Fruit fly (Drosophila melanogaster): ENCODE measurements around the gene CG13893.

The CG13893 gene

DNA sequence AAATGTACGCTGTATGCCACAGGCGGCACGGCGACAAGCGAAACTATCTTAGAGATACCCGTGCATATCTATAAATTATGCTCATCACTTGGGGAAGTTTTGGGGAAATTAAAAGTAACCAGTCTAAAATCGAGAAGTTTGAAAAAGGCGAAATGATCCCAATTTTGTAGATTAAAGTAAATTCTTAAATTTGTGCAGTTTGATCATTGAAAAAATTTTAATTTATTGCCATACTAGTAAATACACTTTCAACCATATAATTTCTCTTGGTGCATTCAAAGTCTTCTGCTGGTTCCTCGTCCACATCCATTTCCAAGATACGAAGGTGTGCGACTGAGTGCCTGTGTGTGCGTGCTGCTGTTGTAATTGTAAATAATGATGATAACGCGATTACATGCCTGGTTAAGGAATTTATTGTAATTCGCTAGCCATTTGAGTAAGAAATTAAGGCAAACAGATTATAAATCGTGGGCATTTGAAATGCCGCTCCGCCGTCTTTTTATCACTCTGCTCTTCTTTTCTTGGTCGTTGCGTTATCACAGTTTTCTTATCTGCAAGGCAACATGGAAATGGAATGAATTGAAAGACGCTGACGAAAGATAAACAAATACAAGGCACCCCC, 11.7 kb upstream of the CG13893 start:
- TF ChIP-seq CG4496 (GFP tag; IDR thresholded peaks at IDR 0.05) = peak; percentile 85
- peak; percentile 49 for TF ChIP-seq CG34367 (tag; optimal IDR thresholded peaks at IDR 0.05)
- TF ChIP-seq EcR (GFP tag; optimal IDR thresholded peaks at IDR 0.05) = no peak
- TF ChIP-seq Ets98B (GFP tag; IDR thresholded peaks at IDR 0.05) = peak; percentile 57
- TF ChIP-seq rn (GFP tag; IDR thresholded peaks at IDR 0.05) = 0 out of 2 replicates have a peak, but pooled peaks have one; percentile 23
- peak; percentile 67 for TF ChIP-seq CG9948 (tag; optimal IDR thresholded peaks at IDR 0.05)
- peak; percentile 80 for TF ChIP-seq CG32121 (GFP tag; IDR thresholded peaks at IDR 0.05)
- peak; percentile 55 for TF ChIP-seq CG15710 (tag; optimal IDR thresholded peaks at IDR 0.05)
- peak; percentile 30 for TF ChIP-seq D1 (tag; optimal IDR thresholded peaks at IDR 0.05)
- TF ChIP-seq CG17806 (tag; optimal IDR thresholded peaks at IDR 0.05) = peak; percentile 74
- TF ChIP-seq CG8301 (tag; optimal IDR thresholded peaks at IDR 0.05) = peak; percentile 83
- TF ChIP-seq CG13204 (GFP tag; optimal IDR thresholded peaks at IDR 0.05) = no peak
- no peak for TF ChIP-seq gl (tag; optimal IDR thresholded peaks at IDR 0.05)
- peak; percentile 44; the same call in 1 of the 3 replicates for TF ChIP-seq fd96Ca (GFP tag; IDR thresholded peaks at IDR 0.05)
- peak; percentile 59 for TF ChIP-seq CG8159 (tag; optimal IDR thresholded peaks at IDR 0.05)
- peak; percentile 89 for TF ChIP-seq CG14655 (GFP tag; optimal IDR thresholded peaks at IDR 0.05)
- TF ChIP-seq Snoo (tag; optimal IDR thresholded peaks at IDR 0.05) = no peak
- TF ChIP-seq CG12605 (GFP tag; IDR thresholded peaks at IDR 0.05) = peak; percentile 66
- TF ChIP-seq Pif1A (GFP tag; optimal IDR thresholded peaks at IDR 0.05) = peak; percentile 74
- no peak for TF ChIP-seq CG10348 (GFP tag; IDR thresholded peaks at IDR 0.05)
- peak; percentile 42 for TF ChIP-seq Pif1B (GFP tag; optimal IDR thresholded peaks at IDR 0.05)

DNA sequence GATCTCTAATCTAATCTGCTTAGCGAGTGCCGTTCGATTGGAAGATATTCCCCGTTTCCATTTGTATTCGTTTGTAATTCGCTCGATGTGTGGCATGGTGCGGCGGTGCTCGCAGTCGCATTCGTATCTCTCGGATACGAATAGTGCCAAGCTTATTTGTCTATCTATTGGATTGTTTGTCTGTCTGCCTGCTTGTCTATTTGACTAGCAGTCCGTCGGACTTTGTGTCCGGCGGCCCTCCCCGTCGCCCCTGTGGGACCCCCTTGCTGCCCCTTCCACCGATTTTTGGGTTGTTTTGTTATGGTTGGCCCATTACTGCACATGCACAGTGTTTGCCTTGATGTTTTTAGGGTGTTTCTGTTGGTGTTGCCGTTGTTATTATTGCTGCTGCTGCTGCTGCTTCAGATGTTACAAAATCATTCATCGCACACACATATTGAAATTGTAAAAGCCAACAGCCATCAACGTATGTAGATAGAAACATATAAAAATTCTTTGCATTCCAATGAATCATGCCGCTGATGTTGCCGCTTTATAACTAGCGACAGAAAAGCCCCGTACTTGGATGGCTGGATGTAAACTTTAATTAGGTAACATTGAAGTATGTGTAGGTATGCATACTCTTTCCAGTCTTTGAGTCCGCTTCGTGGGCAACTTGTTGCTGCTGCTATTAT, 11.1 kb upstream of the CG13893 start:
- TF ChIP-seq Pif1A (GFP tag; optimal IDR thresholded peaks at IDR 0.05) (no peak), Ets98B (GFP tag; IDR thresholded peaks at IDR 0.05) (peak; percentile 20), CG32121 (GFP tag; IDR thresholded peaks at IDR 0.05) (peak; percentile 60)

DNA sequence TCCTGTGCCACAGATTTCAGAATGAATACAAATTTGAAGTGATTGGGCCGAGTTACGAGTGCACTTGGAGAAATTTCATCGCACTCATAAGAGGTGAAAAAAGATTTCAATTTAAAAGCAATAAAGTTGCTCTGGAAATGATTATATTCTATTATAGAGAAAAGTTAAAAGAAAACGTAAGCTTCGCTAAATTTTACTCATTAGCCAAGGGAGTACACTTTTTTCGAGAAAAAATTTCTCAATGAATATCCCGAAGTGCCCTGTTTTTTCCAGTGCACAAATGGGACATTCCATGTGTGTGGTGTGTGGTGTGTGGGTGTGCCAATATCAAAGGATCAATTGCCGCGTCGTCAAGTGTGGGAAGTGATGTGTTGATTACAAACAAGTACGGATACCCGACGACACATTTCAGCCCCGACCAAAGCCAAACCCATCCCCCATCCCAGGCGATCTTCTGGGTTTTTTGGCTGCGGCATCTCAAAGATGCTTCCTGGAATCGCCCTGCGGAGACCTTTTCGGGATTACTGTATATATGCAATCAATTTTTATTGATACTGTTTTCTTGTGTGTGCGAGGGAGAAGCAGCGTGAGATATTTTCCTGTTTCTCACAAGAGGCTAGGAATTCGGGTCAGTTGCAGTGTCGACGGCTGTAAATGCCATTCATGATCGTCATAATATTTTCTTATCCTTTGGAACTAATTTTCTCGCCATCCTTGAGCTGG, 9.9 kb upstream of the CG13893 start:
- TF ChIP-seq CG17806 (tag; optimal IDR thresholded peaks at IDR 0.05) (peak; percentile 28), Pif1B (GFP tag; optimal IDR thresholded peaks at IDR 0.05) (no peak), Ets98B (GFP tag; IDR thresholded peaks at IDR 0.05) (no peak), Snoo (tag; optimal IDR thresholded peaks at IDR 0.05) (peak; percentile 21), D1 (tag; optimal IDR thresholded peaks at IDR 0.05) (no peak), rn (GFP tag; IDR thresholded peaks at IDR 0.05) (no peak), CG14655 (GFP tag; optimal IDR thresholded peaks at IDR 0.05) (peak; percentile 36), CG9948 (tag; optimal IDR thresholded peaks at IDR 0.05) (no peak), CG32121 (GFP tag; IDR thresholded peaks at IDR 0.05) (no peak), CG8301 (tag; optimal IDR thresholded peaks at IDR 0.05) (peak; percentile 17)

DNA sequence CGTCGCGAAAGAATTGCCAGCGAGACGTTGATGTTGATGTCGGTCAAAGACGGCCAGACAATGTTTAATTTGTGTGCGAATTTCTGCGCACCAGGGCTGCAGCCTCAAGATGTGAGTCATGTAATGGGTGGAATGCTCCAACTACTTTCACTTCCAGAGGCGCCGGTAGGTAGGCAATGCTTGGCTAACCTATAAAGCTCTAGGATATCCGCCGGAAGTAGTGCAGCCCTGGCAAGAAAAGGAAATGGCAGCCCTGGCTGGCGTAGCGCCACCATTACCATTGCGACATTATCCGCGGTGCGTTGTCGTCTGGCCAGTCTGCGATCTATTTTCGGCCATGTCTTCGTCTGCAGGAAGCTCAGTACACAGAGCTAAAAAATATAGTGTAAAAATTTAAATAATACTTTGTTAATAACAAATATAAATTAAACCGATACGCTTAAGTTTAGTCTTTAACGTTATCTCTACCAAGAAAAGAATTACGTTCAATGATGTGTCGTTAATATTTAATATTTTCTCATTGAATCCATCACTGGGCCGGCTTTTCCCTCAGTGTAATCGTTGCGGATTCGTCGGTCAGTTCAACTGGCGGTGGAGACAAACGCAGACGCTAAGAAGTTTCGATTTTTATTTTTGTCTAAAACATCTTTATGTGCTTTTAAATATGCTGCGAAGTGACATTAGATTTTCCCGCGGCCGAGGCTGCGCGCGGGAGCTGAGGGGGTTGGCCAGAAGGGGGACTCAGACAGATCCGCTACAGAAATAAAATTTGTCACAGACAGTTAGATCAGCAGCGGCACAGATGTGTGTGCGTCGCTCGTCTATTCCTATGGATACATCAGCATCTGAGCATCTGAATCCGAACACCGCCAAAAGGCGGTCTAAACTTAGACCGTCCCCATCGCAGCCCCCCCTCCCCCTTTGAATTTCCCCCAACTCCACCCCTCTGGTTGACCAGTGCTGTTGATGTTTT, 8.1 kb upstream of the CG13893 start:
- no peak for TF ChIP-seq EcR (GFP tag; optimal IDR thresholded peaks at IDR 0.05)
- TF ChIP-seq CG12605 (GFP tag; IDR thresholded peaks at IDR 0.05) = peak; percentile 81
- TF ChIP-seq CG8159 (tag; optimal IDR thresholded peaks at IDR 0.05) = peak; percentile 28
- TF ChIP-seq CG14655 (GFP tag; optimal IDR thresholded peaks at IDR 0.05) = peak; percentile 87
- TF ChIP-seq CG8301 (tag; optimal IDR thresholded peaks at IDR 0.05) = peak; percentile 84
- peak; percentile 68 for TF ChIP-seq CG10348 (GFP tag; IDR thresholded peaks at IDR 0.05)
- TF ChIP-seq CG34367 (tag; optimal IDR thresholded peaks at IDR 0.05) = peak; percentile 19
- no peak for TF ChIP-seq CG17806 (tag; optimal IDR thresholded peaks at IDR 0.05)
- TF ChIP-seq gl (tag; optimal IDR thresholded peaks at IDR 0.05) = peak; percentile 33
- TF ChIP-seq CG13204 (GFP tag; optimal IDR thresholded peaks at IDR 0.05) = peak; percentile 40
- TF ChIP-seq CG9948 (tag; optimal IDR thresholded peaks at IDR 0.05) = no peak
- no peak for TF ChIP-seq D1 (tag; optimal IDR thresholded peaks at IDR 0.05)
- peak; percentile 96 for TF ChIP-seq CG4496 (GFP tag; IDR thresholded peaks at IDR 0.05)
- peak; percentile 93 for TF ChIP-seq Ets98B (GFP tag; IDR thresholded peaks at IDR 0.05)
- peak; percentile 69 for TF ChIP-seq rn (GFP tag; IDR thresholded peaks at IDR 0.05)
- TF ChIP-seq Pif1A (GFP tag; optimal IDR thresholded peaks at IDR 0.05) = peak; percentile 70
- peak; percentile 42 for TF ChIP-seq CG15710 (tag; optimal IDR thresholded peaks at IDR 0.05)
- TF ChIP-seq Snoo (tag; optimal IDR thresholded peaks at IDR 0.05) = peak; percentile 63
- TF ChIP-seq fd96Ca (GFP tag; IDR thresholded peaks at IDR 0.05) = peak; percentile 94
- peak; percentile 56 for TF ChIP-seq Pif1B (GFP tag; optimal IDR thresholded peaks at IDR 0.05)
- TF ChIP-seq CG32121 (GFP tag; IDR thresholded peaks at IDR 0.05) = peak; percentile 96

DNA sequence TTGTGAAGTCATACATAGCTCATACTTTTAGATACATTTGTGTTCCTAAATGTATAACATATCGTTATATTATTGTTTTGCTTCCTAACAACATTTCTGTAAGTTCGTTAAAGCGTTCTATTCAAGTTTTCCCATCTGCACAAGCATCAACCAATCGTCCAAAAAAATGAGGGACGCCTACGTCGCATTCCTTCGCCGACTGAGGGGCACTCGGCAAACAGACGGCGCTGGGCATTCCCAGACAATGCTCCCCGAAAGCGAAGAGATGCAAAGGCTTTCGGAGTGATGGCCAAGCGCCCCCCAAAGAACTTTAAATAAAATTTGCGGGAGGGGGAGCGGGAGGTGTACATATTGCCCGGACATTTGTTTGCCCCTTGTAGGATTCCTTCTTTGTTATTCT, 7.0 kb upstream of the CG13893 start:
- TF ChIP-seq gl (tag; optimal IDR thresholded peaks at IDR 0.05) = no peak
- TF ChIP-seq CG17806 (tag; optimal IDR thresholded peaks at IDR 0.05) = no peak
